Worm (Caenorhabditis elegans) whole organism, young adult: Measurements from ENCODE around the gene attf-4.
"Not testable (repeated sequence)": the region's sequence is repeated elsewhere in the genome, so short reads cannot be mapped to it uniquely, and the experiment has no call there.

Experiments used
- ama-1 ChIP-seq, 3 experiments: fragments of 150-350 bp in 1 of 3; sonication (generic microtip) in 2 of 3; optimal IDR thresholded peaks; 2 replicates each; lab custom pipeline; 2014 to 2018; ENCODE audit warnings: missing biosample characterization in 2 of 3, missing genetic modification characterization in 2 of 3, missing genetic modification reagents in 2 of 3
- nhr-120 ChIP-seq: fragments of 200-800 bp; sonication (Bioruptor generic); IDR thresholded peaks from 2 replicates; pipeline ENCODE4 v1.3.6; 2022; ENCODE audit warnings: missing genetic modification characterization, missing compliant biosample characterization

DNA sequence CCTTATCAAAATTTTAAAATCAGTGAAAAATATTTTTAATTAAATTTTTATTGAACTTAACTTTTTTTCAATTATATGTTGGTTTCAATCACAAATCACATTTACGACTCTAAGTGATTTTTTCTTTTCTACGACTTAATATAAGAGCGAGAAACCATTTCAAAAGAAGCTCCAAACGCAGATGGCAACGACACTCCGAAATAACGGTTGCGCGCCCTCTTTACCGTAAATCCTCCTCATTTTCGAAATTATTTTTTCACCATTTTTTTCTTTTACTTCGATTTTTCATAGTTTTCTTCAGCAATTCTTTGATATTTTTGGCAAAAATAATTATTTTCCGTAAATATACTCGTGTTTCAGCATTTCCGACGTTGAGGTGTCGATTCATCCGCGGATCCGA lies 15.6 kb upstream of the attf-4 start:
- not testable (repeated sequence) for TF ChIP-seq nhr-120 (GFP tag; lab: Robert Waterston, UW); ama-1 (optimal IDR thresholded peaks at IDR 0.05; lab: Kevin White, UChicago); ama-1 (GFP tag; optimal IDR thresholded peaks at IDR 0.05; lab: Kevin White, UChicago)
